Worm (Caenorhabditis elegans): Measurements from ENCODE around the gene msp-49.

Gene msp-49

DNA sequence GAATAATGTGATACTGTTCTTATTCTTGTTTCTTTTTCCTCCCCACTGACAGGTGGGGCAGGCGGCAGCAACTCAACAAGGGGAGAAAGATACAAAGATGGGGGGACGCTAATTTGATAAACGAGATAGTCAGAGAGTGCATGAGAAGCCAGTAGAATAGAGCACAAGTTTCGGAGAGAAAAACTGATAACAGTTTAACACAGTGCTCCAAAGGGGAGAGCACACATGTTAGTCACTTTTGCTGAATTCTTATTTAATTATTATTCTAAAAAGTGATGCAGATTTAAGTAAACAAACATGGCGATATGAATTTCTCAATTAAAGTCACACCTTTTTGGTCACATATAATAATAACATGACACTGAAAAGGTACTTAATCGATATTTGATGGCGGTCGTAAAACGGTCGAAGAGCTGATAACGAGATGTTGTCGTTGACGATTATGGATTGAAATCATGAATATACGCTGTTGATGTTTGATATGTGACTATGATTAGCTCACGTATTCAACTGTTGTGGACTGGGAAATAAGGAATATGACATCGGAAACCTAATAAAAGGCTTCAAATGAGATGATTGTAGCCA lies 8.1 kb upstream of the msp-49 start:
- TF ChIP-seq C38D4.7 (GFP tag; optimal IDR thresholded peaks at IDR 0.05) (no peak), ahr-1 (tag; optimal IDR thresholded peaks at IDR 0.05) (no peak), ceh-30 (tag; optimal IDR thresholded peaks at IDR 0.05) (no peak), ceh-34 (tag; optimal IDR thresholded peaks at IDR 0.05) (no peak), elt-2 (tag; optimal IDR thresholded peaks at IDR 0.05) (peak; percentile 88)

DNA sequence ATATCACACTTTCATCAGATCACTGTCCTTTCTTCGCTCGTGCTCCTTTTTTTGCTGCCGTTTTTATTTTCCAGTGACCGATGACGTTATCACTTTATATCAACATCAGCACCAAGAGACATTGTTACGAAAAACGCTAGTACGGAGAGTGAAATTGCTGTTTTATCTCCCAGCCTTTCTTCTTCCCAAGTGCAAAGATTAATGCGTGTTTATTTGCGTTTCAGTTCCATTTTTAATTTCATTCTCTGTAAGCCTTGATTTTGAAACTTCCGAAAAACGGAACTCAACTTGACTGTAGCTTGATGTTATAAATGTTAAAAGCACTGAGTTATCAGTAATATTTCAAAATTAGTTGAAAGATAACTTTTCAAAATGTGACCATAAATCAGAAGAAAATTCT lies 7.3 kb upstream of the msp-49 start:
- TF ChIP-seq che-1 (tag; optimal IDR thresholded peaks at IDR 0.05) = no peak
- no peak for TF ChIP-seq elt-2 (tag; optimal IDR thresholded peaks at IDR 0.05)
- no peak for TF ChIP-seq ceh-22 (tag; optimal IDR thresholded peaks at IDR 0.05)
- TF ChIP-seq ceh-18 (tag; optimal IDR thresholded peaks at IDR 0.05) = no peak
- no peak for TF ChIP-seq ztf-16 (tag; optimal IDR thresholded peaks at IDR 0.05)
- TF ChIP-seq pha-2 (tag; optimal IDR thresholded peaks at IDR 0.05) = no peak
- TF ChIP-seq hlh-6 (tag; optimal IDR thresholded peaks at IDR 0.05) = no peak
- no peak for TF ChIP-seq hlh-15 (tag; optimal IDR thresholded peaks at IDR 0.05)
- TF ChIP-seq eyg-1 (tag; optimal IDR thresholded peaks at IDR 0.05) = no peak
- no peak for TF ChIP-seq rnt-1 (tag; optimal IDR thresholded peaks at IDR 0.05)
- TF ChIP-seq ceh-14 (tag; optimal IDR thresholded peaks at IDR 0.05) = no peak
- TF ChIP-seq pros-1 (tag; optimal IDR thresholded peaks at IDR 0.05) = no peak
- no peak for TF ChIP-seq Y22D7AL.16 (tag; optimal IDR thresholded peaks at IDR 0.05)
- TF ChIP-seq ceh-34 (tag; optimal IDR thresholded peaks at IDR 0.05) = no peak
- TF ChIP-seq fkh-6 (tag; optimal IDR thresholded peaks at IDR 0.05) = no peak
- no peak for TF ChIP-seq tbx-7 (tag; optimal IDR thresholded peaks at IDR 0.05)
- no peak for TF ChIP-seq ceh-48 (tag; optimal IDR thresholded peaks at IDR 0.05)

DNA sequence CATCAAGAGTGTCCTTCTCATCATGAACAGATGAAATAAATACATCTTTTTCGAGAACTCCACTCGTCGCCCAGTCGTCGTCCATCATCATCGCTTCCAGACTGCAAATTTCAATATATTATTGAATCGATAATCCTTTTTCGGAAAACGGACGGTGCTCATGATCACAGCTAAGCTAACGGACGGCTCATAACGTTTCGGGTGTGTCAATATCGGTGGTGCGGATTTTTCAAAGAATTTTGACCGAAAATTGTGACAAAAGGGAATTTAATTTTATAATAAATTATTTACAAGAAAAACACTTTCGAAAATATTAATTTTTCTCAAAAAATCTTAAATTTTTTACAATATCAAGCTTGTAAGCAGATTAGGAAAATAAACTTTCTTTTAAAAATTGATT lies 6.7 kb upstream of the msp-49 start, which contains the start of gene crh-2:
Gene crh-2 (minus strand): TSS at position 101 of the 400 bp plus-strand sequence.
- no peak for TF ChIP-seq K09A11.1 (tag; optimal IDR thresholded peaks at IDR 0.05; ENCODE audit: insufficient read depth)
- no peak for TF ChIP-seq ceh-34 (tag; optimal IDR thresholded peaks at IDR 0.05)
- no peak for TF ChIP-seq lin-11 (tag; optimal IDR thresholded peaks at IDR 0.05)
- no peak for TF ChIP-seq madf-2 (tag; optimal IDR thresholded peaks at IDR 0.05)
- TF ChIP-seq dve-1 (tag; optimal IDR thresholded peaks at IDR 0.05) = no peak
- no peak for TF ChIP-seq T23F11.4 (GFP tag; optimal IDR thresholded peaks at IDR 0.05)
- TF ChIP-seq nfya-1 (tag; optimal IDR thresholded peaks at IDR 0.05) = no peak
- TF ChIP-seq fkh-10 (GFP tag; optimal IDR thresholded peaks at IDR 0.05) = no peak
- no peak for TF ChIP-seq F13H6.1 (tag; optimal IDR thresholded peaks at IDR 0.05)
- no peak for TF ChIP-seq sox-2 (GFP tag; IDR thresholded peaks at IDR 0.05)
- TF ChIP-seq ahr-1 (tag; optimal IDR thresholded peaks at IDR 0.05) = no peak

DNA sequence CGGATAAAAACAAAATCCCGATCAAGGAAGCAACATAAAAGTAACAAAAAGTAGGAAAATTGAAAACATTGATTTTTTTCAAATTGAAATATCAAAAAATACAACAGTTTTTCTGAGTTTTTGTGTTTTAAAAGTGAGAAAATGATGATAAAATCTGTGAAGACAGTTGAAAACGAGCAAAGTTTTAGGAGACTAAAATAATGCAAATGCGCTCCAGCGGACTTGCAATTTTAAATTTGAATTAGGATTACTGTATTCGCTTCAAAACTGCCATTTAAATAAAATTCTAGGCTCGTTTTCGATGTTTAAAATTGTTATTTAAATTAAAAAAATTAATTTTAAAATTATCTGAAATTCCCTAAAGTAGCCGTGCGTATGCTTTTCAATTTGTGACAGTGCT lies 6.2 kb upstream of the msp-49 start:
- no peak for TF ChIP-seq mec-3 (tag; optimal IDR thresholded peaks at IDR 0.05; ENCODE audit: borderline replicate concordance)
- no peak for TF ChIP-seq tbx-7 (tag; optimal IDR thresholded peaks at IDR 0.05)
- no peak for TF ChIP-seq lim-6 (tag; optimal IDR thresholded peaks at IDR 0.05)
- TF ChIP-seq gmeb-2 (tag; optimal IDR thresholded peaks at IDR 0.05) = no peak
- no peak for TF ChIP-seq unc-42 (tag; optimal IDR thresholded peaks at IDR 0.05)
- TF ChIP-seq nfya-1 (tag; optimal IDR thresholded peaks at IDR 0.05) = no peak
- TF ChIP-seq K09A11.1 (tag; optimal IDR thresholded peaks at IDR 0.05; ENCODE audit: insufficient read depth) = no peak
- no peak for TF ChIP-seq ceh-6 (GFP tag; optimal IDR thresholded peaks at IDR 0.05)
- no peak for TF ChIP-seq sdc-2 (tag; optimal IDR thresholded peaks at IDR 0.05)

DNA sequence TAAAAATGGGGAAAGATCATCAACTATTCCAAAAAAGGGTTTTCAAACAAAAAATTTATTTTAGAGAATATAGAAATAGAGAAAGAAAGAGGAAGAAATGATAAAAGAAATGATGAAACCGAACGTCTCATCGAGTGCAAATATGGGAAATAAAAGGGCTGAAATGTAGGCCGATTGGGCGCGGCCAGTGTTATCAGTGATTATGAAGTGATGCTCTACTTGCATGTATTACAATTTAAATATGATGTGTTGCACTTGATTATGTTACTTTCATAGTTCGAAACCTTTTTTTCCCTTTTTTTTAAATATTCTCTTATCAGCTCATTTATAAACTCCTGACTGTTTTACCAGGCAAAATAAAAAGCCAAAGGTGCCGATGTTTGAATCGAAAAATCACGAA lies 2.4 kb upstream of the msp-49 start:
- TF ChIP-seq pqm-1 (tag; optimal IDR thresholded peaks at IDR 0.05) = no peak
- TF ChIP-seq ceh-6 (GFP tag; optimal IDR thresholded peaks at IDR 0.05) = no peak
- TF ChIP-seq elt-2 (tag; optimal IDR thresholded peaks at IDR 0.05) = peak; percentile 71
- TF ChIP-seq fkh-10 (GFP tag; optimal IDR thresholded peaks at IDR 0.05) = no peak

Measured in whole organism, late embryonic.